Fruit fly (Drosophila melanogaster): Measurements from ENCODE around the gene CG18170.
A peak's percentile ranks its signal among the peaks of the same experiment; 100 is the strongest.

The CG18170 gene

DNA sequence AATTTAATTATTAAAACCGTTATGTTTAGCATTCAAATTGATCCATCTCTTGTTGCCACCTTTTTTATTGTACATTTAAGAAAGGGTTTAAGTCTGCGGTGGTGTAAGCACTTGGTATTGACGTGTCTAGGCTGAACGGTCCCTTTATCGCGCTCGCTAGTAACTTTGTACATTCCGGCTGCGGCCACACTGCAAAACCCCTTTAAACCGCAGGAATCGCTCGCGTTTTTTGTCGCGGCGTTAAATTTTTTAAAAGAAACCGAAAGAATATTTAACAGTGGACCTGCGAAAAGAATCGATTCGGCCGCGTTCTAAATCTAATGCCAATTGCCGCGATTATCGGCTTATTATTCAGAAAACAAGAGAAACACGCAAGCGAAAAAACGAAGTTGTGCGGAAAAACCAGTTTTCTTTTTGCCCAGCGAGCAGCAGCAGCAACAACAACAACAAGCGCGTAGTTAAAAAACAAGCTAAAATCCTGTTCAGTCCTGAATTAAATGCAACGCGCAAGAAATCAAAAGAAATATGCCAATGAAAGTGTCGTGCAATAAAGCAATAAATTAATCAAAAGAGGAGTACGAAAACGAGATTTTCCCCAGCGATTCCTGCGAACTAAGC lies 26.2 kb upstream of the CG18170 start, which contains the start of gene CG13917 (continued):
- no peak for TF ChIP-seq hkb (optimal IDR thresholded peaks at IDR 0.05)
- TF ChIP-seq hkb (GFP tag; IDR thresholded peaks at IDR 0.05): no peak
- no peak for TF ChIP-seq CG7963 (GFP tag; IDR thresholded peaks at IDR 0.05; ENCODE audit: partially characterized antibody)
- TF ChIP-seq gro (GFP tag; optimal IDR thresholded peaks at IDR 0.05): no peak
- TF ChIP-seq CG11696 (GFP tag; IDR thresholded peaks at IDR 0.05): no peak
- TF ChIP-seq CG3847 (GFP tag; IDR thresholded peaks at IDR 0.05): peak; percentile 84
- no peak for TF ChIP-seq Antp (GFP tag; optimal IDR thresholded peaks at IDR 0.05)
- no peak for TF ChIP-seq CG1647 (GFP tag; optimal IDR thresholded peaks at IDR 0.05)
- no peak for TF ChIP-seq CG3281 (GFP tag; optimal IDR thresholded peaks at IDR 0.05)
- TF ChIP-seq sens (GFP tag): peak; percentile 44
- TF ChIP-seq dati (GFP tag; IDR thresholded peaks at IDR 0.05): no peak
- peak; percentile 70 for TF ChIP-seq chm (GFP tag; IDR thresholded peaks at IDR 0.05)
- no peak for TF ChIP-seq H15 (GFP tag; IDR thresholded peaks at IDR 0.05)
- TF ChIP-seq Neu2 (GFP tag; optimal IDR thresholded peaks at IDR 0.05; ENCODE audit: borderline replicate concordance): no peak
- TF ChIP-seq gsb-n (tag; optimal IDR thresholded peaks at IDR 0.05): no peak
- no peak for TF ChIP-seq HLH3B (GFP tag; IDR thresholded peaks at IDR 0.05)
- no peak for TF ChIP-seq CG8765 (GFP tag; IDR thresholded peaks at IDR 0.05)
- TF ChIP-seq kay (GFP tag; optimal IDR thresholded peaks at IDR 0.05): peak; percentile 1
- TF ChIP-seq CG11398 (GFP tag; optimal IDR thresholded peaks at IDR 0.05): no peak
- no peak for TF ChIP-seq CG10462 (GFP tag; optimal IDR thresholded peaks at IDR 0.05)
- TF ChIP-seq CG7928 (GFP tag; optimal IDR thresholded peaks at IDR 0.05): no peak
- TF ChIP-seq z (GFP tag; IDR thresholded peaks at IDR 0.05): no peak
- peak; percentile 51 for TF ChIP-seq CG11504 (tag; optimal IDR thresholded peaks at IDR 0.05)
- no peak for TF ChIP-seq zen2 (GFP tag; IDR thresholded peaks at IDR 0.05; ENCODE audit: partially characterized antibody)
- TF ChIP-seq CG14965 (GFP tag; optimal IDR thresholded peaks at IDR 0.05; ENCODE audit: borderline replicate concordance): no peak
- TF ChIP-seq usp (GFP tag; optimal IDR thresholded peaks at IDR 0.05): no peak
- no peak for TF ChIP-seq CG8944 (GFP tag; optimal IDR thresholded peaks at IDR 0.05)
- TF ChIP-seq ERR (GFP tag; optimal IDR thresholded peaks at IDR 0.05): no peak
- TF ChIP-seq az2 (GFP tag; optimal IDR thresholded peaks at IDR 0.05): no peak
- no peak for TF ChIP-seq tin (GFP tag; optimal IDR thresholded peaks at IDR 0.05)
- no peak for TF ChIP-seq psq (GFP tag; optimal IDR thresholded peaks at IDR 0.05)
- peak; percentile 18 for TF ChIP-seq Sin3A (optimal IDR thresholded peaks at IDR 0.05)
- no peak for TF ChIP-seq jigr1 (GFP tag; IDR thresholded peaks at IDR 0.05)
- TF ChIP-seq en (GFP tag; optimal IDR thresholded peaks at IDR 0.05): no peak
- TF ChIP-seq sna (GFP tag; IDR thresholded peaks at IDR 0.05; ENCODE audit: partially characterized antibody): no peak
- no peak for TF ChIP-seq twi (tag; optimal IDR thresholded peaks at IDR 0.05)
- TF ChIP-seq dimm (GFP tag; IDR thresholded peaks at IDR 0.05): no peak
- no peak for TF ChIP-seq HLH54F (GFP tag; optimal IDR thresholded peaks at IDR 0.05)
- TF ChIP-seq sqz (GFP tag; optimal IDR thresholded peaks at IDR 0.05): peak; percentile 19
- no peak for TF ChIP-seq klu (GFP tag; IDR thresholded peaks at IDR 0.05)
- no peak for TF ChIP-seq grn (GFP tag; optimal IDR thresholded peaks at IDR 0.05)
- TF ChIP-seq scrt (GFP tag; optimal IDR thresholded peaks at IDR 0.05): no peak
- TF ChIP-seq Scr (GFP tag; IDR thresholded peaks at IDR 0.05; ENCODE audit: partially characterized antibody): 0 out of 2 replicates have a peak, but pooled peaks have one; percentile 19
- TF ChIP-seq nerfin-1 (tag; optimal IDR thresholded peaks at IDR 0.05): no peak
- TF ChIP-seq zfh2 (GFP tag; optimal IDR thresholded peaks at IDR 0.05): no peak
- TF ChIP-seq bbx (GFP tag; IDR thresholded peaks at IDR 0.05; ENCODE audit: partially characterized antibody): peak; percentile 64
- peak; percentile 91 for TF ChIP-seq CG15514 (GFP tag; optimal IDR thresholded peaks at IDR 0.05)
- no peak for TF ChIP-seq wdn (GFP tag; IDR thresholded peaks at IDR 0.05)
- no peak for TF ChIP-seq ci (GFP tag; IDR thresholded peaks at IDR 0.05)
- TF ChIP-seq CG3995 (GFP tag; optimal IDR thresholded peaks at IDR 0.05): no peak
- TF ChIP-seq Max (GFP tag; optimal IDR thresholded peaks at IDR 0.05): no peak
- no peak for TF ChIP-seq CG6654 (GFP tag; optimal IDR thresholded peaks at IDR 0.05)
- peak; percentile 76 for TF ChIP-seq CG33213 (GFP tag; optimal IDR thresholded peaks at IDR 0.05)

Data from whole organism, embryonic.